Worm (Caenorhabditis elegans): ENCODE measurements around the gene phf-33.
A peak's percentile ranks its signal among the peaks of the same experiment; 100 is the strongest.

Gene phf-33

ce11 chrX:13247614-13248013, 31.2 kb downstream of the phf-33 start:
- no peak for TF ChIP-seq B0336.3 (GFP tag; IDR thresholded peaks at IDR 0.05)
- TF ChIP-seq cebp-1 (GFP tag; IDR thresholded peaks at IDR 0.05), result no peak
- peak; percentile 0 for TF ChIP-seq cebp-1 (tag; optimal IDR thresholded peaks at IDR 0.05)
- TF ChIP-seq nhr-80 (tag; optimal IDR thresholded peaks at IDR 0.05), result peak; percentile 77

ce11 chrX:13246668-13247358, 32.0 kb downstream of the phf-33 start:
- no peak for TF ChIP-seq F57A8.1 (GFP tag; optimal IDR thresholded peaks at IDR 0.05)
- no peak for TF ChIP-seq bed-1 (GFP tag; IDR thresholded peaks at IDR 0.05)
- no peak for TF ChIP-seq lin-40 (tag; optimal IDR thresholded peaks at IDR 0.05)
- no peak for TF ChIP-seq nfya-2 (GFP tag; IDR thresholded peaks at IDR 0.05)
- TF ChIP-seq pha-4 (tag; optimal IDR thresholded peaks at IDR 0.05), result no peak
- TF ChIP-seq tlf-1 (GFP tag; optimal IDR thresholded peaks at IDR 0.05), result no peak
- no peak for TF ChIP-seq fkh-3 (tag; optimal IDR thresholded peaks at IDR 0.05)
- no peak for TF ChIP-seq bed-2 (GFP tag; IDR thresholded peaks at IDR 0.05)
- TF ChIP-seq him-1 (tag; optimal IDR thresholded peaks at IDR 0.05), result no peak
- TF ChIP-seq lag-1 (GFP tag; IDR thresholded peaks at IDR 0.05), result no peak
- TF ChIP-seq T26A5.8 (tag; optimal IDR thresholded peaks at IDR 0.05), result no peak
- no peak for TF ChIP-seq dpl-1 (GFP tag; optimal IDR thresholded peaks at IDR 0.05)
- no peak for TF ChIP-seq nfyb-1 (GFP tag; IDR thresholded peaks at IDR 0.05)
- TF ChIP-seq nhr-120 (GFP tag; IDR thresholded peaks at IDR 0.05), result no peak
- no peak for TF ChIP-seq hmg-20 (GFP tag; IDR thresholded peaks at IDR 0.05)
- no peak for TF ChIP-seq B0336.3 (GFP tag; IDR thresholded peaks at IDR 0.05)
- no peak for TF ChIP-seq ceh-100 (GFP tag; IDR thresholded peaks at IDR 0.05)
- TF ChIP-seq madf-10 (tag; optimal IDR thresholded peaks at IDR 0.05), result no peak
- TF ChIP-seq Y95B8A.8 (GFP tag; IDR thresholded peaks at IDR 0.05), result no peak

ce11 chrX:13245090-13245489, 33.7 kb downstream of the phf-33 start, which contains the start of gene hpl-1:
Gene hpl-1, plus strand, starts transcription at chrX:13245390.
- TF ChIP-seq sptf-2 (GFP tag; optimal IDR thresholded peaks at IDR 0.05) (no peak), attf-3 (GFP tag; conservative IDR thresholded peaks at IDR 0.05) (no peak), madf-6 (GFP tag; IDR thresholded peaks at IDR 0.05) (no peak), sea-2 (GFP tag; IDR thresholded peaks at IDR 0.05) (no peak)

- TF ChIP-seq T07F8.4 (tag; optimal IDR thresholded peaks at IDR 0.05) (no peak), die-1 (tag; optimal IDR thresholded peaks at IDR 0.05) (no peak), nfya-1 (tag; optimal IDR thresholded peaks at IDR 0.05; ENCODE audit: borderline replicate concordance, insufficient read depth) (no peak), mxl-1 (tag; optimal IDR thresholded peaks at IDR 0.05) (no peak), nhr-90 (tag; optimal IDR thresholded peaks at IDR 0.05) (no peak), gei-17 (GFP tag; optimal IDR thresholded peaks at IDR 0.05) (no peak), hmg-20 (GFP tag; IDR thresholded peaks at IDR 0.05) (no peak), tbx-9 (tag; optimal IDR thresholded peaks at IDR 0.05; ENCODE audit: borderline replicate concordance) (no peak), mel-28 (tag; optimal IDR thresholded peaks at IDR 0.05; ENCODE audit: borderline replicate concordance) (no peak), lin-35 (GFP tag; optimal IDR thresholded peaks at IDR 0.05) (no peak)
Measured at ce11 chrX:13242231-13242630, 36.5 kb downstream of the phf-33 start, which contains the start of gene K08H2.5. Gene K08H2.5, minus strand, starts transcription at chrX:13242331.
